Fruit fly (Drosophila melanogaster): ENCODE measurements around the gene CG46280.

Gene CG46280

dm6 chr3R:13018284-13018900 lies 12.1 kb downstream of the CG46280 start:
- TF ChIP-seq CTCF (optimal IDR thresholded peaks at IDR 0.05) (no peak), CG8478 (optimal IDR thresholded peaks at IDR 0.05) (no peak)

dm6 chr3R:13017623-13018036 lies 12.8 kb downstream of the CG46280 start:
- TF ChIP-seq CTCF (optimal IDR thresholded peaks at IDR 0.05) (no peak), CG8478 (optimal IDR thresholded peaks at IDR 0.05) (no peak)

- TF ChIP-seq CTCF (optimal IDR thresholded peaks at IDR 0.05) (no peak), CG8478 (optimal IDR thresholded peaks at IDR 0.05) (no peak)
Observed at dm6 chr3R:13015811-13016766, 14.4 kb downstream of the CG46280 start.

dm6 chr3R:13015402-13015801 lies 15.1 kb downstream of the CG46280 start:
- no peak for TF ChIP-seq CG8478 (optimal IDR thresholded peaks at IDR 0.05)
- TF ChIP-seq CTCF (optimal IDR thresholded peaks at IDR 0.05), result no peak

- no peak for TF ChIP-seq CG8478 (optimal IDR thresholded peaks at IDR 0.05)
- TF ChIP-seq CTCF (optimal IDR thresholded peaks at IDR 0.05), result no peak
Observed at dm6 chr3R:13014168-13014881, 16.1 kb downstream of the CG46280 start.

dm6 chr3R:13012990-13013389 lies 17.5 kb downstream of the CG46280 start:
- no peak for TF ChIP-seq CTCF (optimal IDR thresholded peaks at IDR 0.05)
- no peak for TF ChIP-seq CG8478 (optimal IDR thresholded peaks at IDR 0.05)

dm6 chr3R:13012351-13012750 lies 18.1 kb downstream of the CG46280 start:
- TF ChIP-seq CTCF (optimal IDR thresholded peaks at IDR 0.05), result no peak
- TF ChIP-seq CG8478 (optimal IDR thresholded peaks at IDR 0.05), result no peak

dm6 chr3R:13011621-13011963 lies 18.9 kb downstream of the CG46280 start, which contains the start of gene CtBP:
TSS of gene CtBP (plus strand) at chr3R:13011649.
- no peak for TF ChIP-seq CTCF (optimal IDR thresholded peaks at IDR 0.05)

dm6 chr3R:13010905-13011620 lies 19.4 kb downstream of the CG46280 start, which contains the start of gene CG8031:
TSS of gene CG8031 (minus strand) at chr3R:13011310.
- TF ChIP-seq CG8478 (optimal IDR thresholded peaks at IDR 0.05), result no peak
- no peak for TF ChIP-seq CTCF (optimal IDR thresholded peaks at IDR 0.05)

dm6 chr3R:13009595-13009994 lies 20.9 kb downstream of the CG46280 start, which contains the start of gene CG11656:
TSS of gene CG11656 (plus strand) at chr3R:13009895.
- no peak for TF ChIP-seq CG8478 (optimal IDR thresholded peaks at IDR 0.05)
- no peak for TF ChIP-seq CTCF (optimal IDR thresholded peaks at IDR 0.05)

- TF ChIP-seq CTCF (optimal IDR thresholded peaks at IDR 0.05) (no peak), CG8478 (optimal IDR thresholded peaks at IDR 0.05) (no peak)
Observed at dm6 chr3R:12998234-12998591, 32.2 kb downstream of the CG46280 start.

- TF ChIP-seq CG8478 (optimal IDR thresholded peaks at IDR 0.05), result no peak
- TF ChIP-seq CTCF (optimal IDR thresholded peaks at IDR 0.05), result no peak
Observed at dm6 chr3R:12997550-12998233, 32.8 kb downstream of the CG46280 start, which contains the start of the genes CG17327, CG44194 and CG7518. TSS of gene CG17327 (minus strand) at chr3R:12997726. TSS of gene CG44194 (minus strand) at chr3R:12997726. TSS of gene CG7518 (plus strand) at chr3R:12998089.

- TF ChIP-seq CTCF (optimal IDR thresholded peaks at IDR 0.05) (no peak), CG8478 (optimal IDR thresholded peaks at IDR 0.05) (no peak)
Observed at dm6 chr3R:12995522-12995921, 34.9 kb downstream of the CG46280 start, which contains the start of gene CG7488. TSS of gene CG7488 (plus strand) at chr3R:12995620.

- TF ChIP-seq CTCF (optimal IDR thresholded peaks at IDR 0.05) (no peak), CG8478 (optimal IDR thresholded peaks at IDR 0.05) (no peak)
Observed at dm6 chr3R:12995047-12995446, 35.4 kb downstream of the CG46280 start, which contains the start of gene yellow-f2. TSS of gene yellow-f2 (minus strand) at chr3R:12995147.
